Worm (Caenorhabditis elegans) whole organism, late embryonic: Measurements from ENCODE around the gene Y76B12C.4.

Experiments
- ama-1 ChIP-seq: fragments of 150-350 bp; optimal IDR thresholded peaks from 2 replicates; lab custom pipeline; 2014
- fkh-10 ChIP-seq: fragments of 150-350 bp; optimal IDR thresholded peaks from 2 replicates; lab custom pipeline; 2014; ENCODE audit warnings: missing biosample characterization, missing genetic modification reagents, missing genetic modification characterization
- pqm-1 ChIP-seq: sonication (generic microtip); optimal IDR thresholded peaks from 2 replicates; lab custom pipeline; 2016; ENCODE audit warnings: missing genetic modification characterization, missing compliant biosample characterization
- sox-4 ChIP-seq: sonication (generic microtip); optimal IDR thresholded peaks from 2 replicates; lab custom pipeline; 2017; ENCODE audit warnings: mild to moderate bottlenecking, missing genetic modification characterization, inconsistent platforms, missing compliant biosample characterization
- unc-55 ChIP-seq: sonication (generic microtip); optimal IDR thresholded peaks from 2 replicates; lab custom pipeline; 2017; ENCODE audit warnings: missing biosample characterization, missing genetic modification reagents, missing genetic modification characterization

DNA sequence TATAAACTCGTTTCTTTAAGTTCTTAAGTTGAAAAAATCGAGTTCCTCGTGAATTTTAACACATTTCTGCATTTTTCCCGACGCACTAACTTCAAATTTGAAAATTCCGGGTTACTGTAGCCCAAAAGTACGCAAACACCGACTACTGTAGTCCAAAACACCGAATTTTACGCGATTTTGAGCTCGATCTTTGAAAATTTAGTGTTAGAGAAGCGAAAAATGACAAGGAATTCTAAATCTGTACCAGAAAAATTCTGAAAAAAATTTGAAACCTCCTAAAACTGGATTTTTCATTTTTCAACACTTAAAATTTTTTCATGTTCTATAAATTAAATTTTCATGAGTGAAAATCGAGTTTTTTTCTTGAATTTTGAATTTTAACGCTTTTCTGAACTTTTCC lies 27.0 kb downstream of the Y76B12C.4 start:
- TF ChIP-seq pqm-1 (tag; lab: Kevin White, UChicago) (no peak), fkh-10 (no peak), ama-1 (no peak), unc-55 (GFP tag; lab: Kevin White, UChicago) (no peak), sox-4 (tag; lab: Kevin White, UChicago) (no peak)
